Fruit fly (Drosophila melanogaster) whole organism, embryonic: ENCODE data around the gene Cpr97Ea.

Source experiments
- ATbp ChIP-seq: fragments of 200-800 bp; sonication (Bioruptor generic); optimal IDR thresholded peaks from 2 replicates; lab custom pipeline; 2017; ENCODE audit warnings: missing biosample characterization, mild to moderate bottlenecking, missing genetic modification characterization, missing genetic modification reagents
- B-H2 ChIP-seq: fragments of 200-800 bp; sonication (Bioruptor generic); optimal IDR thresholded peaks from 2 replicates; lab custom pipeline; 2018; ENCODE audit warnings: missing biosample characterization, mild to moderate bottlenecking, missing genetic modification characterization
- Bdp1 ChIP-seq: fragments of 200-800 bp; sonication (Bioruptor generic); optimal IDR thresholded peaks from 3 replicates; lab custom pipeline; 2016; ENCODE audit warnings: missing biosample characterization, missing genetic modification characterization
- Blimp-1 ChIP-seq: fragments of 200-800 bp; sonication (Bioruptor generic); optimal IDR thresholded peaks from 3 replicates; lab custom pipeline; 2018; ENCODE audit warnings: missing biosample characterization, missing genetic modification characterization, mild to moderate bottlenecking, moderate library complexity, missing genetic modification reagents
- Bteb2 ChIP-seq: fragments of 200-800 bp; sonication (Bioruptor generic); optimal IDR thresholded peaks from 2 replicates; lab custom pipeline; 2016; ENCODE audit warnings: missing biosample characterization, missing genetic modification characterization
- CG10274 ChIP-seq: fragments of 200-800 bp; sonication (Bioruptor generic); optimal IDR thresholded peaks from 3 replicates; lab custom pipeline; 2017; ENCODE audit warnings: missing biosample characterization, mild to moderate bottlenecking, missing genetic modification characterization
- CG10462 ChIP-seq: fragments of 200-800 bp; sonication (Bioruptor generic); optimal IDR thresholded peaks from 2 replicates; lab custom pipeline; 2016; ENCODE audit warnings: missing biosample characterization, missing genetic modification characterization
- CG13287 ChIP-seq: fragments of 200-800 bp; sonication (Bioruptor generic); IDR thresholded peaks from 2 replicates; pipeline ENCODE4 v1.3.6; 2022; ENCODE audit warnings: missing biosample characterization, missing genetic modification characterization; ENCODE audit not compliant: partially characterized antibody
- CG1529 ChIP-seq: fragments of 200-800 bp; sonication (Bioruptor generic); optimal IDR thresholded peaks from 3 replicates; lab custom pipeline; 2018; ENCODE audit warnings: missing biosample characterization, missing genetic modification characterization
- CG17829 ChIP-seq: fragments of 200-800 bp; optimal IDR thresholded peaks from 2 replicates; lab custom pipeline; 2019; ENCODE audit warnings: missing biosample characterization, mild to moderate bottlenecking, missing genetic modification characterization, moderate library complexity
- CG1832 ChIP-seq: fragments of 200-800 bp; sonication (Bioruptor generic); optimal IDR thresholded peaks from 2 replicates; lab custom pipeline; 2017; ENCODE audit warnings: missing biosample characterization, mild to moderate bottlenecking, missing genetic modification characterization, inconsistent platforms
- CG18476 ChIP-seq: fragments of 200-800 bp; sonication (Bioruptor generic); optimal IDR thresholded peaks from 2 replicates; lab custom pipeline; 2016; ENCODE audit warnings: missing biosample characterization, mild to moderate bottlenecking, missing genetic modification characterization
- CG18619 ChIP-seq: fragments of 200-800 bp; sonication (Bioruptor generic); optimal IDR thresholded peaks from 3 replicates; lab custom pipeline; 2017; ENCODE audit warnings: missing biosample characterization, mild to moderate bottlenecking, missing genetic modification characterization
- CG32772 ChIP-seq: fragments of 200-800 bp; sonication (Bioruptor generic); IDR thresholded peaks from 2 replicates; pipeline ENCODE4 v1.3.6; 2022; ENCODE audit warnings: missing biosample characterization, missing genetic modification characterization
- CG33213 ChIP-seq: fragments of 200-800 bp; sonication (Bioruptor generic); optimal IDR thresholded peaks from 3 replicates; lab custom pipeline; 2016; ENCODE audit warnings: missing biosample characterization, missing genetic modification characterization
- CG3407 ChIP-seq: fragments of 200-800 bp; sonication (Bioruptor generic); optimal IDR thresholded peaks from 2 replicates; lab custom pipeline; 2018; ENCODE audit warnings: missing biosample characterization, mild to moderate bottlenecking, missing genetic modification characterization
- CG43689 ChIP-seq: fragments of 200-800 bp; sonication (Bioruptor generic); IDR thresholded peaks from 2 replicates; pipeline ENCODE4 v1.3.6; 2022; ENCODE audit warnings: missing biosample characterization, missing genetic modification characterization
- CG5180 ChIP-seq: fragments of 200-800 bp; sonication (Bioruptor generic); optimal IDR thresholded peaks from 3 replicates; lab custom pipeline; 2017; ENCODE audit warnings: missing biosample characterization, missing genetic modification characterization, mild to moderate bottlenecking, moderate library complexity, missing genetic modification reagents
- CG5245 ChIP-seq: fragments of 200-800 bp; sonication (Bioruptor generic); optimal IDR thresholded peaks from 3 replicates; lab custom pipeline; 2016; ENCODE audit warnings: missing biosample characterization, missing genetic modification characterization
- CG9727 ChIP-seq: fragments of 200-800 bp; sonication (Bioruptor generic); optimal IDR thresholded peaks from 3 replicates; lab custom pipeline; 2017; ENCODE audit warnings: missing biosample characterization, mild to moderate bottlenecking, missing genetic modification characterization
- Chrac-16 ChIP-seq: fragments of 200-800 bp; sonication (Bioruptor generic); optimal IDR thresholded peaks from 3 replicates; lab custom pipeline; 2016; ENCODE audit warnings: missing biosample characterization, missing genetic modification characterization
- D19B ChIP-seq: fragments of 200-800 bp; sonication (Bioruptor generic); optimal IDR thresholded peaks from 2 replicates; lab custom pipeline; 2017; ENCODE audit warnings: missing biosample characterization, mild to moderate bottlenecking, missing genetic modification characterization
- Drgx ChIP-seq: fragments of 200-800 bp; sonication (Bioruptor generic); IDR thresholded peaks from 2 replicates; pipeline ENCODE4 v1.3.6; 2022; ENCODE audit warnings: missing biosample characterization, missing genetic modification characterization
- Hmx ChIP-seq: fragments of 200-800 bp; sonication (Bioruptor generic); optimal IDR thresholded peaks from 2 replicates; lab custom pipeline; 2016; ENCODE audit warnings: missing biosample characterization, missing genetic modification characterization
- Hr78 ChIP-seq, 2 experiments: fragments of 200-800 bp in 1 of 2; fragments of >200 bp in 1 of 2; sonication (Bioruptor generic) in 1 of 2; optimal IDR thresholded peaks; 2 replicates each; lab custom pipeline; 2017 to 2019; ENCODE audit warnings: missing biosample characterization in 2 of 2, missing genetic modification characterization in 2 of 2, mild to moderate bottlenecking in 1 of 2, moderate library complexity in 1 of 2
- NFAT ChIP-seq: fragments of 200-800 bp; sonication (Bioruptor generic); IDR thresholded peaks from 2 replicates; pipeline ENCODE4 v1.3.6; 2022; ENCODE audit warnings: missing biosample characterization, missing genetic modification characterization
- Oli ChIP-seq: fragments of 200-800 bp; sonication (Bioruptor generic); optimal IDR thresholded peaks from 2 replicates; lab custom pipeline; 2018; ENCODE audit warnings: missing biosample characterization, mild to moderate bottlenecking, missing genetic modification characterization, moderate library complexity
- Poxn ChIP-seq: fragments of 200-800 bp; sonication (Bioruptor generic); IDR thresholded peaks from 2 replicates; pipeline ENCODE4 v1.3.6; 2022; ENCODE audit warnings: missing biosample characterization, missing genetic modification characterization
- aop ChIP-seq: fragments of 200-800 bp; sonication (Bioruptor generic); IDR thresholded peaks from 2 replicates; pipeline ENCODE4 v1.3.6; 2022; ENCODE audit warnings: missing biosample characterization, missing genetic modification characterization
- br ChIP-seq: fragments of >200 bp; optimal IDR thresholded peaks from 2 replicates; lab custom pipeline; 2017
- cato ChIP-seq: fragments of 200-800 bp; sonication (Bioruptor generic); optimal IDR thresholded peaks from 2 replicates; lab custom pipeline; 2016; ENCODE audit warnings: missing biosample characterization, missing genetic modification characterization, borderline replicate concordance
- croc ChIP-seq: fragments of 200-800 bp; sonication (Bioruptor generic); conservative IDR thresholded peaks from 3 replicates; pipeline ENCODE4 v1.3.6; 2022; ENCODE audit warnings: missing biosample characterization, missing genetic modification characterization
- crp ChIP-seq, 2 experiments: fragments of 200-800 bp; sonication (Bioruptor generic); optimal IDR thresholded peaks; 2 replicates in 1 of 2; 3 replicates in 1 of 2; lab custom pipeline; 2017; ENCODE audit warnings: missing biosample characterization in 2 of 2, missing genetic modification characterization in 2 of 2, mild to moderate bottlenecking in 1 of 2, moderate library complexity in 1 of 2
- dan ChIP-seq: fragments of 200-800 bp; sonication (Bioruptor generic); IDR thresholded peaks from 2 replicates; pipeline ENCODE4 v1.3.6; 2022; ENCODE audit warnings: missing biosample characterization, missing genetic modification characterization
- ems ChIP-seq: fragments of 200-800 bp; sonication (Bioruptor generic); optimal IDR thresholded peaks from 3 replicates; lab custom pipeline; 2016; ENCODE audit warnings: missing biosample characterization, missing genetic modification characterization
- fd64A ChIP-seq: fragments of 200-800 bp; sonication (Bioruptor generic); optimal IDR thresholded peaks from 3 replicates; lab custom pipeline; 2018; ENCODE audit warnings: missing biosample characterization, mild to moderate bottlenecking, missing genetic modification characterization
- hb ChIP-seq: fragments of 200-800 bp; sonication (Bioruptor generic); IDR thresholded peaks from 3 replicates; pipeline ENCODE4 v1.3.6; 2022; ENCODE audit warnings: missing biosample characterization, missing genetic modification characterization; ENCODE audit not compliant: partially characterized antibody
- jigr1 ChIP-seq: fragments of 200-800 bp; sonication (Bioruptor generic); IDR thresholded peaks from 3 replicates; pipeline ENCODE4 v1.3.6; 2022; ENCODE audit warnings: missing biosample characterization, missing genetic modification characterization
- klu ChIP-seq: fragments of 200-800 bp; sonication (Bioruptor generic); IDR thresholded peaks from 2 replicates; pipeline ENCODE4 v1.3.6; 2022; ENCODE audit warnings: missing biosample characterization, missing genetic modification characterization
- p53 ChIP-seq: fragments of 200-800 bp; sonication (Bioruptor generic); optimal IDR thresholded peaks from 2 replicates; lab custom pipeline; 2016; ENCODE audit warnings: missing biosample characterization, missing genetic modification characterization
- pita ChIP-seq: fragments of 200-800 bp; sonication (Bioruptor generic); optimal IDR thresholded peaks from 2 replicates; lab custom pipeline; 2017; ENCODE audit warnings: missing biosample characterization, mild to moderate bottlenecking, missing genetic modification characterization
- repo ChIP-seq: fragments of 200-800 bp; sonication (Bioruptor generic); optimal IDR thresholded peaks from 2 replicates; lab custom pipeline; 2016; ENCODE audit warnings: missing biosample characterization, missing genetic modification characterization
- slou ChIP-seq: fragments of 200-800 bp; sonication (Bioruptor generic); optimal IDR thresholded peaks from 3 replicates; lab custom pipeline; 2016; ENCODE audit warnings: missing biosample characterization, missing genetic modification characterization
- stwl ChIP-seq: fragments of 200-800 bp; sonication (Bioruptor generic); optimal IDR thresholded peaks from 3 replicates; lab custom pipeline; 2018; ENCODE audit warnings: missing biosample characterization, mild to moderate bottlenecking, missing genetic modification characterization, moderate library complexity
- tap ChIP-seq: fragments of 200-800 bp; optimal IDR thresholded peaks from 3 replicates; lab custom pipeline; 2019; ENCODE audit warnings: missing biosample characterization, mild to moderate bottlenecking, missing genetic modification characterization, moderate library complexity
- tll ChIP-seq, 2 experiments: fragments of 200-800 bp in 1 of 2; fragments of >200 bp in 1 of 2; sonication (Bioruptor generic) in 1 of 2; optimal IDR thresholded peaks; 2 replicates each; lab custom pipeline; 2017 to 2019; ENCODE audit warnings: missing biosample characterization in 2 of 2, missing genetic modification characterization in 2 of 2, mild to moderate bottlenecking in 1 of 2, moderate library complexity in 1 of 2
- usp ChIP-seq: fragments of >200 bp; optimal IDR thresholded peaks from 2 replicates; lab custom pipeline; 2017; ENCODE audit warnings: missing biosample characterization, missing genetic modification characterization
- vfl ChIP-seq: fragments of 200-800 bp; sonication (Bioruptor generic); optimal IDR thresholded peaks from 2 replicates; lab custom pipeline; 2016; ENCODE audit warnings: missing biosample characterization, missing genetic modification characterization
- zfh2 ChIP-seq: fragments of 200-800 bp; sonication (Bioruptor generic); optimal IDR thresholded peaks from 2 replicates; lab custom pipeline; 2016; ENCODE audit warnings: missing biosample characterization, missing genetic modification characterization

Cpr97Ea gene

DNA sequence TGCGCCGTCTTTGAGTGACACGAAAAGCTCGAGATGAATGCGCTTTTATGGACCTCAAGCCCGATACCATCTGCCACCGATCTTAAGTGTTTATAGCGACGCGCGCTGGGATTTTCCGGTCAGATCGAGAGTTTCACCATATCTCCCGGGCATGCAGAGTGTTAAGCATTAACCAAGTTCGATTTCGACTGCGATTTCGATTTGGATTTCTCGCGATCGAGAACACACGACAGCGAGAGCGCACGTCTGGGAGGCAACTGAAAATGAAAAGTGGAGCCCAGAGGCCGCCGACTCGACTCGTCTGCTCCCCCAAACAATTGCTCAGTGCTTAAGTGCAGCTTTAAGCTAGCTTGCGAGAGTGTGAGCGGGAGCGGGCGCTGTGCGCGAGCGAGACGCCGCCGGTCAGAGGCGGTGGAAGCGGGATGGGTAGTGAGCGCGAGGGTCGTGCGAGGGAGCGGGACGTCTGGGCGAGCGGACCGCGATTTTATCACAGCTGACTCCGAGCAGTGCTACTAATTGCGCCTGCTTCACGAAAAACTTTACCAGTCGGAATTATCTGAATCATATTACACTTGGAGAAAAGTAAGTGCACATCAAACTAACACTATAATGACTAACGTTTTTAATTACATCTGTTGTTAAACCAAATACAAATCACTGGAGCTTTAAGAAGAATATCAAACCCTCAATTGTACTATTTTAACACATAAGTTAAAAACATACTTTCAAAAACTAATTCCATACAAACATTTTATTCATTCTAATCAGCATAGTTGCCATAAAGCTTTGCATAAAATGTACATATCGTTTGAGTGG lies 17.6 kb downstream of the Cpr97Ea start, which contains the start of gene spz:
spz (minus strand) TSS at position 261 of the 816 bp plus-strand sequence.
- TF ChIP-seq ATbp (GFP tag; lab: Kevin White, UChicago) = peak; percentile 37
- no peak for TF ChIP-seq CG10274 (GFP tag; lab: Kevin White, UChicago)
- TF ChIP-seq Hr78 (GFP tag; optimal IDR thresholded peaks at IDR 0.05; lab: Kevin White, UChicago) = peak in 1 of 2 experiments; percentile 4
- no peak for TF ChIP-seq Bdp1 (GFP tag; lab: Kevin White, UChicago)
- no peak for TF ChIP-seq CG32772 (GFP tag; lab: Robert Waterston, UW)
- no peak for TF ChIP-seq zfh2 (GFP tag; lab: Kevin White, UChicago)
- TF ChIP-seq ems = no peak
- TF ChIP-seq br (lab: Kevin White, UChicago) = no peak
- TF ChIP-seq stwl (tag; lab: Kevin White, UChicago) = no peak
- TF ChIP-seq repo (GFP tag; lab: Kevin White, UChicago) = peak; percentile 14
- TF ChIP-seq CG5245 (GFP tag; lab: Kevin White, UChicago) = no peak
- no peak for TF ChIP-seq CG18476 (GFP tag; lab: Kevin White, UChicago)
- no peak for TF ChIP-seq slou (GFP tag; lab: Kevin White, UChicago)
- TF ChIP-seq vfl = no peak
- TF ChIP-seq cato (GFP tag; lab: Kevin White, UChicago) = no peak
- no peak for TF ChIP-seq NFAT (GFP tag; lab: Robert Waterston, UW)
- no peak for TF ChIP-seq pita (GFP tag; lab: Kevin White, UChicago)
- no peak for TF ChIP-seq Oli
- TF ChIP-seq Drgx = peak; percentile 30; the same call in 1 of the 2 replicates
- TF ChIP-seq CG10462 = no peak
- no peak for TF ChIP-seq D19B (GFP tag; lab: Kevin White, UChicago)
- no peak for TF ChIP-seq CG33213 (GFP tag; lab: Kevin White, UChicago)
- no peak for TF ChIP-seq B-H2 (GFP tag; lab: Kevin White, UChicago)
- peak; percentile 46; the same call in 1 of the 2 replicates for TF ChIP-seq CG13287 (GFP tag; lab: Robert Waterston, UW)
- no peak for TF ChIP-seq dan (GFP tag; lab: Robert Waterston, UW)
- TF ChIP-seq klu (GFP tag; lab: Robert Waterston, UW) = no peak
- no peak for TF ChIP-seq Chrac-16 (GFP tag; lab: Kevin White, UChicago)
- TF ChIP-seq p53 = no peak
- TF ChIP-seq Hmx (GFP tag; lab: Kevin White, UChicago) = no peak
- TF ChIP-seq Blimp-1 (GFP tag; lab: Kevin White, UChicago) = peak; percentile 81
- no peak for TF ChIP-seq usp
- no peak for TF ChIP-seq CG3407 (GFP tag; lab: Kevin White, UChicago)
- no peak for TF ChIP-seq tll (GFP tag; optimal IDR thresholded peaks at IDR 0.05; lab: Kevin White, UChicago)
- TF ChIP-seq CG43689 (GFP tag; lab: Robert Waterston, UW) = no peak
- peak in 1 of 2 experiments; percentile 40 for TF ChIP-seq crp (GFP tag; optimal IDR thresholded peaks at IDR 0.05; lab: Kevin White, UChicago)
- TF ChIP-seq jigr1 (GFP tag; lab: Robert Waterston, UW) = no peak
- no peak for TF ChIP-seq CG5180 (GFP tag; lab: Kevin White, UChicago)
- no peak for TF ChIP-seq Poxn (GFP tag; lab: Robert Waterston, UW)
- TF ChIP-seq CG1529 = no peak
- TF ChIP-seq CG1832 (GFP tag; lab: Kevin White, UChicago) = peak; percentile 86
- no peak for TF ChIP-seq aop (GFP tag; lab: Robert Waterston, UW)
- TF ChIP-seq croc = no peak
- no peak for TF ChIP-seq Bteb2 (GFP tag; lab: Kevin White, UChicago)
- TF ChIP-seq hb (GFP tag; lab: Robert Waterston, UW) = no peak
- no peak for TF ChIP-seq CG17829
- TF ChIP-seq tap = no peak
- no peak for TF ChIP-seq fd64A
- no peak for TF ChIP-seq CG9727 (GFP tag; lab: Kevin White, UChicago)
- no peak for TF ChIP-seq CG18619 (GFP tag; lab: Kevin White, UChicago)
